Fruit fly (Drosophila melanogaster): ENCODE results near the gene Helz.

Helz gene

dm6 chr3L:14761837-14762785 is 27.6 kb upstream of the Helz start, which contains the start of the genes Tsen34 and Mgat4a:
Tsen34 (minus strand) TSS chr3L:14761844.
Mgat4a (plus strand) TSS chr3L:14762028.
- no peak for TF ChIP-seq CG8478 (optimal IDR thresholded peaks at IDR 0.05)
- TF ChIP-seq CTCF (optimal IDR thresholded peaks at IDR 0.05) = peak in 1 of 2 experiments; percentile 29

- TF ChIP-seq CTCF (optimal IDR thresholded peaks at IDR 0.05) (no peak), CG8478 (optimal IDR thresholded peaks at IDR 0.05) (no peak)
Measured at dm6 chr3L:14769183-14769582, 20.6 kb upstream of the Helz start, which contains the start of gene Mgat4b. Mgat4b (minus strand) TSS chr3L:14769283.

- no peak for TF ChIP-seq CTCF (optimal IDR thresholded peaks at IDR 0.05)
- no peak for TF ChIP-seq CG8478 (optimal IDR thresholded peaks at IDR 0.05)
Measured at dm6 chr3L:14775711-14776660, 13.7 kb upstream of the Helz start, which contains the start of gene mop. mop (minus strand) TSS chr3L:14776129.

DNA sequence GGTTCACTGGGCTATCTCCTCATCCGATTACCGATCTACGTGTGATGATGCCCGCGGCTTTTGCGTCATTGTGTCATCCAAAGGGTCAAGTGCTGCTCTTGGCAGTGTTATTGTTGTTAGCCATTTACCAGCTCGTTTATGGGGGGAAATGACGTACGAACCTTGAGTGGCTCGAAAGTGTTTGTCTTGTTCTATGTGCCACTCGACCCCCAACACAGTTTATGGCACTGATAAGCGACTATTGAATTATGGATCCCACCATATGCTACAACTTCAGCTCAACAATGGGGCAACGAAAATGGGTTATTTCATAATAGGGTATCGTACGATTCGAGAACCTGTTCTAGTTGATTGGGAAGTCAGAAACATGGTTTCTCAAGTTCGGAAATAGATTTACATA is 10.4 kb upstream of the Helz start:
- TF ChIP-seq CTCF (optimal IDR thresholded peaks at IDR 0.05) (no peak), CG8478 (optimal IDR thresholded peaks at IDR 0.05) (no peak)

dm6 chr3L:14780187-14780586 is 9.5 kb upstream of the Helz start:
- TF ChIP-seq CTCF (optimal IDR thresholded peaks at IDR 0.05) = no peak

DNA sequence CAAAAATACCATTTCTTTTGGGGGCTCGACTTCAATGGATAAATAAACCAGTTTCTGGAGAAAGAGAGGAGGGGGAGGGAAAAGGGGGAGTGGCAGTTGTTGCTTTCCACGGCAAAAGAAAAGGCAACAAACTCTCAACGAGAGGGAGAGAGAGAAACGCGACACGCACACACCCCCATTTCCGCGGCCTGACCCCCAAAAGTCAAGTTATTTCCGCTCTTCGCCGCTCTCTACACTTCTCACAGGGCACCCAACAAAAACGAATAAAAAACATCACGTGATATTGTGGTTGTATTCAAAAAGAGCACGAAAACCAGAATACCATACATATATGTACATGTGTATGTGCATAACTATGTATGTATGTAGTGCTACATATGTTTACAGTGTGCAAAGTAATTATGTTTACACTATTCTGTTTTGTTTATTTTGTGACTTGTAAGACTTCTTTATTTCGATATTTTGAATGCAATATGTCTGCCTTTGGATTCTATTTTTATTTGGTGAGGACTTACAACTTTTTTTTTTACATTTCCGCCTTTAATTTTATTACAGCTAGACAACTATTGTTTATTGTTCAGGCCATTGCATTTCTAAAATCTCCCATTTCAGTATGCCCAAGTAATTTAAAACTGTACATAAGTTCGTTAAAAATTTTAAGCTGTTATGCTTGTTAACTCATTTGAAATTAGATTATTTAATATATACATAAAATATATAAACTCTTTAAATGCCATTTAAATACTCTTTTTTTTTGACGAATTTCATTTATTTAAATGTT is 8.5 kb upstream of the Helz start:
- TF ChIP-seq CG8478 (optimal IDR thresholded peaks at IDR 0.05) (no peak), CTCF (optimal IDR thresholded peaks at IDR 0.05) (no peak)

DNA sequence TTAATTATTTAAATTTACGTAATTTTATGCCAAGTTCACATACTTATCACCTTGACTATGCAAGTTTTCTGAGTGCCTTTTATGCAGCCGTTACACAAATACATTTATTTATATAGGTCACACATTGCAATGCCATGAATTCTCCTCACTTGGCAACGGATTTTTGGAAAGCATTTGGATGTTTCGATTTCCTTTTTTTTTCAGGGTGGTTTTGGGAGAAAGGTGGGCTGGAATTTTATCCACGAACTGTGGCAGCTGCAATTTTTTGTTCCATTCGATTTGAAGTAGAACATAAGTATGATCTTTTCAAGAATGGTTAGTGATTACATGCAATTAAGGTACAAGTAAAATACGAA is 7.9 kb upstream of the Helz start:
- TF ChIP-seq CTCF (optimal IDR thresholded peaks at IDR 0.05) (no peak), CG8478 (optimal IDR thresholded peaks at IDR 0.05) (no peak)

DNA sequence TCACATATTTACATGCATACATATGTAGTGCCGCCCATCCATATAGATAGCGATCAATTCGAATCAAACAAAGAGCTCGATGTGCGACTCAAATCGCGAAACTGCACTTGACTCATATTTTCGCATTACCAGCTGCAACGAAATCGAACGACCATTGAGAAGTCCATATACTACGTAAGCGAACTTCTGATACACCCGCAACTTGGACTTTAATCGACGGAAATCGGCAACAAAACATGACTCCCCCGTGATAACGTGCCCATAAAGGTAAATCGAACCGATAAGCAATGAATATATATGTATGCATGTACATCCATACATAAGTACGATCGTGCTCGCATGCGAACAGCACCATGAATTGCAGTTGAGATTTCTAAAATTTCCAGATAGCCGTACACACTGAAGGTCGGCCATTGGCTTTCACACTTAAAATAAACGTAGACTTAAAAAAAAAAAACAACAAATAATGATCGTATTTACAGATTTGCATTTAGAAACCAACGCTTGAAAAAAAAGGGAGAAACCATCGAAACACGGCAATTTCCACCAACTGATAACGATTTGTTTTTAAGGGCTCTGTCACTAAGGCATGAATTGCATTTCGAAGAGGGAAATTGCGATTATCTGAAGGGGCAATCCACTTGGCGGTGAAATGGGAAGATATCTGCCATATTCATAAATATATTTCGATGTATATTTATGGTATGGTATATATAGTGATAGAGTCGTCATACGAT is 6.9 kb upstream of the Helz start:
- TF ChIP-seq CTCF (optimal IDR thresholded peaks at IDR 0.05) = no peak
- TF ChIP-seq CG8478 (optimal IDR thresholded peaks at IDR 0.05) = no peak

dm6 chr3L:14783363-14783627 is 6.4 kb upstream of the Helz start:
- TF ChIP-seq CTCF (optimal IDR thresholded peaks at IDR 0.05) (no peak), CG8478 (optimal IDR thresholded peaks at IDR 0.05) (no peak)

dm6 chr3L:14784241-14784948 is 5.3 kb upstream of the Helz start:
- TF ChIP-seq CTCF (optimal IDR thresholded peaks at IDR 0.05) = no peak

DNA sequence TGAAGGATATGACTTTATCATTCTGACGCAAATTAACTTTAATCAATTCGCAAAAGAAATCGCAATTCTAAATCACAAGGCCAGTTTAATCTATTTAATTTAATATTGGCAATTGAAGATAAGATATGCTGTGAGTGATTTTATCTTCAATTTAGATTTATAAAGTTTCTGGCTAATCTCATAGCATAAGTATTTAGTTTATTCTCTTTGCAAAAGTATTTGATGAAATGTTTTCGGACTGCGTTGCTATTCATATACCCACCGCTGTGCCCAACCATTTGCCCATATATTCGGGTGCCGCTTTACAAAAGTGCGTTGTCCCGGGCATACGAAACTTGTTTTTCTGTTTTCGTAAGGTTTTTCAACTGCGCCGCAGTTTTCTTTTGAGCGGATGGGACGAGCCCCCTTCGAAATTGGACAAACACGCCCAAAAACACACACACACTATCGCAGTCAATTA is 4.8 kb upstream of the Helz start:
- TF ChIP-seq CG8478 (optimal IDR thresholded peaks at IDR 0.05) = no peak

- TF ChIP-seq CG8478 (optimal IDR thresholded peaks at IDR 0.05) = no peak
- no peak for TF ChIP-seq CTCF (optimal IDR thresholded peaks at IDR 0.05)
Measured at dm6 chr3L:14785492-14785916, 4.2 kb upstream of the Helz start.

DNA sequence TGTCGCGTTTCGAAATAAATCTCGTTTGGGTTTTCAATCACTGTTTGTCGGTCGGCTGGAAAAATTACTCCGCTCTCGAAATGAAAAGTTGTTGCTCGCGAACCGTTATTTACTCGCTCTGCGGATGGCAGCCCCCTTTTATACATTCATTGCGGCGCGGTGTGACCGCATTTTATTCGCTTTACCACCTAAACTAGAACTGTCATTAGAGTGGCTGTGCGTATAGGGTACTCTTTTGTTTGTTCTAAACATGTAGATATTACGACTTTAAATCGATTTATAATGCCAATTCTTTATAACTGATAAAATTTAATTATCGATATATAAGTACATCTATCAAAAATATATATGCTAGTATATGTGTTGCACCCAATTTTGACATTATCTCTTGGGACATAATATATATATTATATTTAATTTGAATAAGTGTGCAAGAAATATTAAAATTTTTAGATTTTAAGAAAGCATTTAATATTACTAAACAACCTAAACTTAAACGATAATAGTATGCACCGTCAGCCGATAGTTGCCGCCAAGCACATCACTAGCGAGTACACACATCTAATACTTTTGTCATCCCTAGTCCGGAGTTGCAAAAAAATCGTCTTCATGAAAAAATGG is 3.4 kb upstream of the Helz start, which contains the start of the genes bmm and Tdrd3:
Gene bmm, minus strand, starts transcription at position 183 of the 621 bp plus-strand sequence.
Gene Tdrd3, plus strand, starts transcription at position 562 of the 621 bp plus-strand sequence.
- TF ChIP-seq CG8478 (optimal IDR thresholded peaks at IDR 0.05) (no peak), CTCF (optimal IDR thresholded peaks at IDR 0.05) (no peak)
